Fruit fly (Drosophila melanogaster) whole organism, pupa: ENCODE measurements around the gene CG11000.

ENCODE experiments used
- CG10348 ChIP-seq: fragments of 200-800 bp; sonication (Bioruptor generic); IDR thresholded peaks from 2 replicates; pipeline ENCODE4 v1.3.6; 2022; ENCODE audit warnings: missing biosample characterization, missing genetic modification characterization
- CG13204 ChIP-seq: fragments of 200-800 bp; sonication (Bioruptor generic); optimal IDR thresholded peaks from 2 replicates; lab custom pipeline; 2018; ENCODE audit warnings: missing biosample characterization, mild to moderate bottlenecking, missing genetic modification characterization, moderate library complexity
- CG17806 ChIP-seq: fragments of 200-800 bp; sonication (Bioruptor generic); optimal IDR thresholded peaks from 2 replicates; lab custom pipeline; 2018; ENCODE audit warnings: missing biosample characterization, mild to moderate bottlenecking, missing genetic modification characterization, moderate library complexity
- CG32121 ChIP-seq: fragments of 200-800 bp; sonication (Bioruptor generic); IDR thresholded peaks from 2 replicates; pipeline ENCODE4 v1.3.6; 2022; ENCODE audit warnings: missing biosample characterization, missing genetic modification characterization
- CG34367 ChIP-seq: fragments of 200-800 bp; sonication (Bioruptor generic); optimal IDR thresholded peaks from 2 replicates; lab custom pipeline; 2018; ENCODE audit warnings: missing biosample characterization, mild to moderate bottlenecking, missing genetic modification characterization
- CG8301 ChIP-seq: fragments of 200-800 bp; sonication (Bioruptor generic); optimal IDR thresholded peaks from 2 replicates; lab custom pipeline; 2018; ENCODE audit warnings: missing biosample characterization, mild to moderate bottlenecking, missing genetic modification characterization
- CG9948 ChIP-seq: fragments of 200-800 bp; sonication (Bioruptor generic); optimal IDR thresholded peaks from 2 replicates; lab custom pipeline; 2018; ENCODE audit warnings: missing biosample characterization, mild to moderate bottlenecking, missing genetic modification characterization, moderate library complexity
- D1 ChIP-seq: fragments of 200-800 bp; sonication (Bioruptor generic); optimal IDR thresholded peaks from 2 replicates; lab custom pipeline; 2018; ENCODE audit warnings: missing biosample characterization, mild to moderate bottlenecking, missing genetic modification characterization, moderate library complexity
- EcR ChIP-seq: fragments of 200-800 bp; sonication (Bioruptor generic); optimal IDR thresholded peaks from 3 replicates; lab custom pipeline; 2019; ENCODE audit warnings: missing biosample characterization, missing genetic modification characterization, mild to moderate bottlenecking, moderate library complexity, missing genetic modification reagents
- fd96Ca ChIP-seq: fragments of 200-800 bp; sonication (Bioruptor generic); IDR thresholded peaks from 3 replicates; pipeline ENCODE4 v1.3.6; 2022; ENCODE audit warnings: missing biosample characterization, missing genetic modification characterization
- gl ChIP-seq: fragments of 200-800 bp; sonication (Bioruptor generic); optimal IDR thresholded peaks from 2 replicates; lab custom pipeline; 2018; ENCODE audit warnings: missing biosample characterization, mild to moderate bottlenecking, missing genetic modification characterization
- rn ChIP-seq: fragments of 200-800 bp; sonication (Bioruptor generic); IDR thresholded peaks from 2 replicates; pipeline ENCODE4 v1.3.6; 2022; ENCODE audit warnings: missing biosample characterization, missing genetic modification characterization

- no peak for TF ChIP-seq gl
- no peak for TF ChIP-seq fd96Ca (GFP tag; lab: Robert Waterston, UW)
- no peak for TF ChIP-seq CG17806 (tag; lab: Kevin White, UChicago)
- no peak for TF ChIP-seq CG8301 (tag; lab: Kevin White, UChicago)
- no peak for TF ChIP-seq EcR (GFP tag; lab: Kevin White, UChicago)
- no peak for TF ChIP-seq D1
- TF ChIP-seq CG10348 (GFP tag; lab: Robert Waterston, UW): no peak
- TF ChIP-seq CG13204 (GFP tag; lab: Kevin White, UChicago): no peak
- TF ChIP-seq CG9948 (tag; lab: Kevin White, UChicago): no peak
- no peak for TF ChIP-seq CG34367
- TF ChIP-seq CG32121: no peak
- TF ChIP-seq rn (GFP tag; lab: Robert Waterston, UW): no peak
Observed at dm6 chr3R:5760980-5761379, 41.1 kb upstream of the CG11000 start.
